Worm (Caenorhabditis elegans) whole organism, L4 larva: Measurements from ENCODE around the gene myo-6.

Source experiments
- D1046.2 ChIP-seq: fragments of 200-800 bp; sonication (Bioruptor generic); IDR thresholded peaks from 2 replicates; pipeline ENCODE4 v1.3.6; 2022; ENCODE audit warnings: missing genetic modification characterization, missing compliant biosample characterization
- F10B5.3 ChIP-seq: sonication (generic microtip); optimal IDR thresholded peaks from 2 replicates; lab custom pipeline; 2016; ENCODE audit warnings: mild to moderate bottlenecking, missing genetic modification characterization, missing compliant biosample characterization
- F37D6.2 ChIP-seq: sonication (generic microtip); optimal IDR thresholded peaks from 2 replicates; lab custom pipeline; 2016; ENCODE audit warnings: mild to moderate bottlenecking, missing genetic modification characterization, missing compliant biosample characterization
- F44E2.7 ChIP-seq: fragments of 200-800 bp; sonication (Bioruptor generic); IDR thresholded peaks from 2 replicates; pipeline ENCODE4 v2.1.2; 2022; ENCODE audit warnings: missing genetic modification characterization, missing compliant biosample characterization
- T26A8.4 ChIP-seq: fragments of 200-800 bp; sonication (Bioruptor generic); IDR thresholded peaks from 2 replicates; pipeline ENCODE4 v1.3.6; 2022; ENCODE audit warnings: missing genetic modification characterization, missing compliant biosample characterization
- Y105C5A.15 ChIP-seq: fragments of 200-800 bp; sonication (Bioruptor generic); IDR thresholded peaks from 2 replicates; pipeline ENCODE4 v1.3.6; 2022; ENCODE audit warnings: missing genetic modification characterization, missing compliant biosample characterization
- ZK546.5 ChIP-seq, 2 experiments: sonication (generic microtip); optimal IDR thresholded peaks; 2 replicates each; lab custom pipeline; 2017; ENCODE audit warnings: missing biosample characterization in 2 of 2, missing genetic modification characterization in 2 of 2
- aly-2 ChIP-seq: sonication (generic microtip); optimal IDR thresholded peaks from 2 replicates; lab custom pipeline; 2018; ENCODE audit warnings: missing biosample characterization, missing genetic modification characterization
- arid-1 ChIP-seq: fragments of 200-800 bp; sonication (Bioruptor generic); conservative IDR thresholded peaks from 2 replicates; pipeline ENCODE4 v1.3.6; 2022; ENCODE audit warnings: missing genetic modification reagents, missing genetic modification characterization, missing compliant biosample characterization
- attf-4 ChIP-seq: sonication (generic microtip); optimal IDR thresholded peaks from 3 replicates; lab custom pipeline; 2017; ENCODE audit warnings: missing biosample characterization, missing genetic modification characterization
- ceh-20 ChIP-seq: fragments of 200-800 bp; sonication (Bioruptor generic); IDR thresholded peaks from 2 replicates; pipeline ENCODE4 v1.3.6; 2022; ENCODE audit warnings: missing genetic modification reagents, missing genetic modification characterization, missing compliant biosample characterization
- ceh-32 ChIP-seq: sonication (generic microtip); optimal IDR thresholded peaks from 2 replicates; lab custom pipeline; 2016; ENCODE audit warnings: mild to moderate bottlenecking, missing genetic modification characterization, missing compliant biosample characterization; ENCODE audit not compliant: poor library complexity
- ceh-82 ChIP-seq: sonication (generic microtip); optimal IDR thresholded peaks from 2 replicates; lab custom pipeline; 2017; ENCODE audit warnings: missing biosample characterization, missing genetic modification characterization
- ces-1 ChIP-seq: fragments of 150-350 bp; sonication (generic microtip); optimal IDR thresholded peaks from 4 replicates; lab custom pipeline; 2014; ENCODE audit warnings: missing biosample characterization, missing genetic modification reagents, missing genetic modification characterization
- cey-2 ChIP-seq: sonication (generic microtip); optimal IDR thresholded peaks from 3 replicates; lab custom pipeline; 2017; ENCODE audit warnings: missing genetic modification characterization, mild to moderate bottlenecking, missing compliant biosample characterization, antibody characterized with exemption, borderline replicate concordance; ENCODE audit not compliant: insufficient read depth
- daf-12 ChIP-seq: fragments of 150-350 bp; optimal IDR thresholded peaks from 2 replicates; lab custom pipeline; 2014; ENCODE audit warnings: missing biosample characterization, missing genetic modification reagents, missing genetic modification characterization
- daf-16 ChIP-seq, 3 experiments: sonication (generic microtip); optimal IDR thresholded peaks; 2 replicates each; lab custom pipeline; 2016 to 2017; ENCODE audit warnings: missing genetic modification characterization in 3 of 3, missing genetic modification reagents in 3 of 3, mild to moderate bottlenecking in 2 of 3, missing compliant biosample characterization in 2 of 3, missing biosample characterization in 1 of 3, moderate library complexity in 1 of 3
- daf-19 ChIP-seq: fragments of 200-800 bp; sonication (Bioruptor generic); conservative IDR thresholded peaks from 2 replicates; pipeline ENCODE4 v1.3.6; 2022; ENCODE audit warnings: missing genetic modification characterization, missing compliant biosample characterization
- dmd-6 ChIP-seq: fragments of 200-800 bp; sonication (Bioruptor generic); IDR thresholded peaks from 2 replicates; pipeline ENCODE4 v1.3.6; 2022; ENCODE audit warnings: missing genetic modification reagents, missing genetic modification characterization, missing compliant biosample characterization
- duxl-1 ChIP-seq: sonication (generic microtip); optimal IDR thresholded peaks from 2 replicates; lab custom pipeline; 2016; ENCODE audit warnings: mild to moderate bottlenecking, missing genetic modification characterization, moderate library complexity, missing compliant biosample characterization; ENCODE audit not compliant: poor library complexity
- dve-1 ChIP-seq: sonication (generic microtip); optimal IDR thresholded peaks from 2 replicates; lab custom pipeline; 2017; ENCODE audit warnings: antibody characterized with exemption, mild to moderate bottlenecking, missing genetic modification characterization, missing compliant biosample characterization; ENCODE audit not compliant: insufficient read depth
- egl-43 ChIP-seq: fragments of 200-800 bp; sonication (Bioruptor generic); IDR thresholded peaks from 2 replicates; pipeline ENCODE4 v1.3.6; 2022; ENCODE audit warnings: missing genetic modification reagents, missing genetic modification characterization, missing compliant biosample characterization
- fos-1 ChIP-seq: fragments of 150-350 bp; optimal IDR thresholded peaks from 2 replicates; lab custom pipeline; 2014; ENCODE audit warnings: missing biosample characterization, missing genetic modification characterization
- gei-8 ChIP-seq: fragments of 200-800 bp; sonication (Bioruptor generic); optimal IDR thresholded peaks from 2 replicates; lab custom pipeline; 2018; ENCODE audit warnings: mild to moderate bottlenecking, missing genetic modification characterization, missing compliant biosample characterization
- hif-1 ChIP-seq, 2 experiments: sonication (generic microtip); optimal IDR thresholded peaks; 2 replicates each; lab custom pipeline; 2016 to 2017; ENCODE audit warnings: missing compliant biosample characterization in 2 of 2, missing genetic modification characterization in 2 of 2, missing genetic modification reagents in 2 of 2, missing genotype in 2 of 2, mild to moderate bottlenecking in 1 of 2
- hlh-11 ChIP-seq: fragments of 200-800 bp; sonication (Bioruptor generic); optimal IDR thresholded peaks from 2 replicates; lab custom pipeline; 2018; ENCODE audit warnings: mild to moderate bottlenecking, missing genetic modification characterization, missing compliant biosample characterization
- hmg-1.1 ChIP-seq: fragments of 200-800 bp; sonication (Bioruptor generic); IDR thresholded peaks from 2 replicates; pipeline ENCODE4 v1.3.6; 2022; ENCODE audit warnings: missing genetic modification reagents, missing genetic modification characterization, missing compliant biosample characterization
- lim-7 ChIP-seq: fragments of 200-800 bp; sonication (Bioruptor generic); IDR thresholded peaks from 2 replicates; pipeline ENCODE4 v1.3.6; 2022; ENCODE audit warnings: missing genetic modification characterization, missing compliant biosample characterization
- lir-3 ChIP-seq: sonication (generic microtip); optimal IDR thresholded peaks from 2 replicates; lab custom pipeline; 2016; ENCODE audit warnings: mild to moderate bottlenecking, missing genetic modification characterization, missing compliant biosample characterization
- madf-9 ChIP-seq: fragments of 200-800 bp; sonication (Bioruptor generic); conservative IDR thresholded peaks from 2 replicates; pipeline ENCODE4 v1.3.6; 2022; ENCODE audit warnings: missing genetic modification reagents, missing genetic modification characterization, missing compliant biosample characterization
- mdt-29 ChIP-seq: fragments of 200-800 bp; sonication (Bioruptor generic); IDR thresholded peaks from 2 replicates; pipeline ENCODE4 v1.3.6; 2022; ENCODE audit warnings: missing genetic modification reagents, missing genetic modification characterization, missing compliant biosample characterization
- mes-2 ChIP-seq: sonication (generic microtip); optimal IDR thresholded peaks from 2 replicates; lab custom pipeline; 2016; ENCODE audit warnings: missing genotype, mild to moderate bottlenecking, missing genetic modification characterization, missing compliant biosample characterization; ENCODE audit not compliant: poor library complexity, severe bottlenecking
- mxl-3 ChIP-seq: fragments of 200-800 bp; sonication (Bioruptor generic); optimal IDR thresholded peaks from 2 replicates; lab custom pipeline; 2018; ENCODE audit warnings: mild to moderate bottlenecking, missing genetic modification characterization, missing compliant biosample characterization
- nhr-25 ChIP-seq: sonication (generic microtip); optimal IDR thresholded peaks from 2 replicates; lab custom pipeline; 2017; ENCODE audit warnings: missing genetic modification characterization, mild to moderate bottlenecking, missing compliant biosample characterization, antibody characterized with exemption, moderate library complexity, borderline replicate concordance; ENCODE audit not compliant: insufficient read depth
- nhr-42 ChIP-seq: fragments of 200-800 bp; sonication (Bioruptor generic); IDR thresholded peaks from 2 replicates; pipeline ENCODE4 v1.3.6; 2022; ENCODE audit warnings: missing genetic modification characterization, missing compliant biosample characterization
- nhr-76 ChIP-seq: fragments of 150-350 bp; optimal IDR thresholded peaks from 2 replicates; lab custom pipeline; 2014; ENCODE audit warnings: missing biosample characterization, missing genetic modification characterization
- nhr-77 ChIP-seq: fragments of 150-350 bp; optimal IDR thresholded peaks from 2 replicates; lab custom pipeline; 2014; ENCODE audit warnings: missing biosample characterization, missing genetic modification characterization
- saeg-2 ChIP-seq: fragments of 200-800 bp; sonication (Bioruptor generic); IDR thresholded peaks from 2 replicates; pipeline ENCODE4 v1.3.6; 2022; ENCODE audit warnings: missing genetic modification reagents, missing genetic modification characterization, missing compliant biosample characterization
- spr-3 ChIP-seq: fragments of 200-800 bp; sonication (Bioruptor generic); optimal IDR thresholded peaks from 2 replicates; lab custom pipeline; 2018; ENCODE audit warnings: mild to moderate bottlenecking, missing genetic modification characterization, missing compliant biosample characterization
- unc-130 ChIP-seq: sonication (generic microtip); optimal IDR thresholded peaks from 2 replicates; lab custom pipeline; 2016; ENCODE audit warnings: missing genetic modification reagents, missing genetic modification characterization, missing compliant biosample characterization
- unc-62 ChIP-seq, 3 experiments: fragments of 150-350 bp in 1 of 3; sonication (generic microtip); optimal IDR thresholded peaks in 2 of 3; peaks in 1 of 3; 1 replicate in 1 of 3; 2 replicates in 2 of 3; lab custom pipeline; 2014 to 2017; ENCODE audit warnings: missing biosample characterization in 3 of 3, missing genetic modification characterization in 3 of 3, missing genetic modification reagents in 3 of 3, missing genotype in 1 of 3
- zfp-2 ChIP-seq: sonication (generic microtip); optimal IDR thresholded peaks from 2 replicates; lab custom pipeline; 2016; ENCODE audit warnings: mild to moderate bottlenecking, missing genetic modification characterization, missing compliant biosample characterization
- zfp-3 ChIP-seq: fragments of 200-800 bp; sonication (Bioruptor generic); conservative IDR thresholded peaks from 2 replicates; pipeline ENCODE4 v1.3.6; 2022; ENCODE audit warnings: missing genetic modification reagents, missing genetic modification characterization, missing compliant biosample characterization
- zip-11 ChIP-seq: fragments of 200-800 bp; sonication (Bioruptor generic); IDR thresholded peaks from 2 replicates; pipeline ENCODE4 v1.3.6; 2022; ENCODE audit warnings: missing genetic modification characterization, missing compliant biosample characterization
- zip-2 ChIP-seq: fragments of 150-350 bp; optimal IDR thresholded peaks from 2 replicates; lab custom pipeline; 2014; ENCODE audit warnings: missing biosample characterization, missing genetic modification characterization
- ztf-11 ChIP-seq: fragments of 150-350 bp; optimal IDR thresholded peaks from 2 replicates; lab custom pipeline; 2014; ENCODE audit warnings: missing biosample characterization, missing genetic modification characterization

Gene myo-6

ce11 chrIII:13464493-13465362, 55.1 kb downstream of the myo-6 start, which contains the start of gene kel-3 (continued):
- TF ChIP-seq arid-1 (GFP tag; lab: Robert Waterston, UW) (peak; percentile 86), mxl-3 (GFP tag; lab: Kevin White, UChicago) (no peak), unc-130 (GFP tag; lab: Kevin White, UChicago) (peak; percentile 89), ceh-20 (GFP tag; lab: Robert Waterston, UW) (peak; percentile 19), ztf-11 (tag; lab: Kevin White, UChicago) (no peak), lim-7 (GFP tag; lab: Robert Waterston, UW) (no peak; the same call in none of the 2 replicates), lir-3 (tag; lab: Kevin White, UChicago) (peak; percentile 7), zip-2 (tag; lab: Kevin White, UChicago) (peak; percentile 58), F37D6.2 (tag; lab: Kevin White, UChicago) (no peak), zfp-2 (tag; lab: Kevin White, UChicago) (peak; percentile 30), zfp-3 (GFP tag; lab: Robert Waterston, UW) (peak; percentile 96), D1046.2 (GFP tag; lab: Robert Waterston, UW) (peak; percentile 67; the same call in 1 of the 2 replicates), daf-16 (GFP tag; optimal IDR thresholded peaks at IDR 0.05; lab: Kevin White, UChicago) (peak; percentile 50 to 61), daf-16 (tag; optimal IDR thresholded peaks at IDR 0.05; lab: Kevin White, UChicago) (peak; percentile 79), mdt-29 (peak; percentile 82), nhr-42 (GFP tag; lab: Robert Waterston, UW) (peak; percentile 86), madf-9 (GFP tag; lab: Robert Waterston, UW) (peak; percentile 9), spr-3 (GFP tag; lab: Kevin White, UChicago) (peak; percentile 74), dmd-6 (peak; percentile 88), hmg-1.1 (GFP tag; lab: Robert Waterston, UW) (peak; percentile 67; the same call in 1 of the 2 replicates), duxl-1 (tag; lab: Kevin White, UChicago) (peak; percentile 84), gei-8 (GFP tag; lab: Kevin White, UChicago) (peak; percentile 88), hif-1 (tag; optimal IDR thresholded peaks at IDR 0.05; lab: Kevin White, UChicago) (peak in 1 of 2 experiments; percentile 47), fos-1 (peak; percentile 41), ceh-82 (tag; lab: Kevin White, UChicago) (no peak), attf-4 (tag; lab: Kevin White, UChicago) (peak; percentile 34), ZK546.5 (tag; optimal IDR thresholded peaks at IDR 0.05; lab: Kevin White, UChicago) (peak in 1 of 2 experiments; percentile 63), aly-2 (peak; percentile 95), hlh-11 (tag; lab: Kevin White, UChicago) (peak; percentile 98), cey-2 (peak; percentile 63), F44E2.7 (GFP tag; lab: Robert Waterston, UW) (no peak), unc-62 (GFP tag; optimal IDR thresholded peaks at IDR 0.05 in 1 of 2; lab: Kevin White, UChicago) (peak in 1 of 2 experiments; percentile 91), unc-62 (tag; optimal IDR thresholded peaks at IDR 0.05; lab: Kevin White, UChicago) (no peak), nhr-25 (tag; lab: Kevin White, UChicago) (no peak), T26A8.4 (peak; percentile 93), daf-19 (no peak; the same call in 1 of the 2 replicates), zip-11 (GFP tag; lab: Robert Waterston, UW) (0 out of 2 replicates have a peak, but pooled peaks have one; percentile 17), ces-1 (GFP tag; lab: Kevin White, UChicago) (no peak), egl-43 (GFP tag; lab: Robert Waterston, UW) (peak; percentile 70), mes-2 (tag; lab: Kevin White, UChicago) (peak; percentile 70), daf-12 (no peak), F10B5.3 (peak; percentile 76), nhr-77 (tag; lab: Kevin White, UChicago) (peak; percentile 88), nhr-76 (no peak), ceh-32 (no peak), saeg-2 (GFP tag; lab: Robert Waterston, UW) (peak; percentile 62; the same call in 1 of the 2 replicates), dve-1 (tag; lab: Kevin White, UChicago) (peak; percentile 98), Y105C5A.15 (GFP tag; lab: Robert Waterston, UW) (peak; percentile 83)
